Worm (Caenorhabditis elegans) whole organism, L1 larva: ENCODE results near the gene Y50D4A.5.
A peak's percentile ranks its signal among the peaks of the same experiment; 100 is the strongest.

Source experiments
- C04F5.9 ChIP-seq: sonication (generic microtip); optimal IDR thresholded peaks from 2 replicates; lab custom pipeline; 2016; ENCODE audit warnings: missing genetic modification characterization, missing compliant biosample characterization
- ceh-8 ChIP-seq: fragments of 200-800 bp; sonication (Bioruptor generic); optimal IDR thresholded peaks from 2 replicates; lab custom pipeline; 2018; ENCODE audit warnings: mild to moderate bottlenecking, missing genetic modification characterization, moderate library complexity, missing compliant biosample characterization
- ceh-90 ChIP-seq: sonication (generic microtip); optimal IDR thresholded peaks from 2 replicates; lab custom pipeline; 2016; ENCODE audit warnings: missing genetic modification characterization, missing compliant biosample characterization
- dpl-1 ChIP-seq, 3 experiments: fragments of 150-350 bp in 2 of 3; sonication (generic microtip) in 1 of 3; optimal IDR thresholded peaks; 2 replicates each; lab custom pipeline; 2014 to 2017; ENCODE audit warnings: missing biosample characterization in 3 of 3, missing genetic modification characterization in 3 of 3, missing genetic modification reagents in 3 of 3
- egl-13 ChIP-seq: sonication (generic microtip); optimal IDR thresholded peaks from 2 replicates; lab custom pipeline; 2016; ENCODE audit warnings: missing genotype, missing genetic modification reagents, missing genetic modification characterization, missing compliant biosample characterization
- hlh-17 ChIP-seq: fragments of 200-800 bp; sonication (Bioruptor generic); optimal IDR thresholded peaks from 2 replicates; lab custom pipeline; 2018; ENCODE audit warnings: missing genetic modification characterization, mild to moderate bottlenecking, missing compliant biosample characterization, moderate library complexity, borderline replicate concordance
- lin-39 ChIP-seq: fragments of 150-350 bp; optimal IDR thresholded peaks from 2 replicates; lab custom pipeline; 2014; ENCODE audit warnings: missing biosample characterization, missing genetic modification reagents, missing genetic modification characterization
- mef-2 ChIP-seq: fragments of 150-350 bp; optimal IDR thresholded peaks from 2 replicates; lab custom pipeline; 2014; ENCODE audit warnings: missing biosample characterization, missing genetic modification characterization
- nhr-20 ChIP-seq: sonication (generic microtip); optimal IDR thresholded peaks from 2 replicates; lab custom pipeline; 2016; ENCODE audit warnings: mild to moderate bottlenecking, missing genetic modification characterization, missing compliant biosample characterization
- nhr-76 ChIP-seq: sonication (generic microtip); optimal IDR thresholded peaks from 2 replicates; lab custom pipeline; 2017; ENCODE audit warnings: missing biosample characterization, missing genetic modification characterization
- nhr-77 ChIP-seq: fragments of 150-350 bp; optimal IDR thresholded peaks from 2 replicates; lab custom pipeline; 2014; ENCODE audit warnings: missing biosample characterization, missing genetic modification characterization
- skn-1 ChIP-seq: fragments of 150-350 bp; optimal IDR thresholded peaks from 2 replicates; lab custom pipeline; 2014; ENCODE audit warnings: missing biosample characterization, missing genetic modification characterization
- snu-23 ChIP-seq: sonication (generic microtip); optimal IDR thresholded peaks from 2 replicates; lab custom pipeline; 2016; ENCODE audit warnings: missing genetic modification characterization, missing compliant biosample characterization
- sup-37 ChIP-seq: fragments of 200-800 bp; sonication (Bioruptor generic); optimal IDR thresholded peaks from 2 replicates; lab custom pipeline; 2018; ENCODE audit warnings: mild to moderate bottlenecking, missing genetic modification characterization, missing compliant biosample characterization
- swsn-7 ChIP-seq: sonication (generic microtip); optimal IDR thresholded peaks from 2 replicates; lab custom pipeline; 2016; ENCODE audit warnings: missing genetic modification characterization, missing compliant biosample characterization
- tlp-1 ChIP-seq: fragments of 150-350 bp; optimal IDR thresholded peaks from 2 replicates; lab custom pipeline; 2014; ENCODE audit warnings: missing biosample characterization, missing genetic modification characterization
- unc-30 ChIP-seq: sonication (generic microtip); optimal IDR thresholded peaks from 2 replicates; lab custom pipeline; 2017; ENCODE audit warnings: missing biosample characterization, missing genetic modification characterization
- unc-86 ChIP-seq: sonication (generic microtip); optimal IDR thresholded peaks from 2 replicates; lab custom pipeline; 2016; ENCODE audit warnings: missing genetic modification characterization, missing compliant biosample characterization
- unc-98 ChIP-seq: fragments of 200-800 bp; sonication (Bioruptor generic); IDR thresholded peaks from 2 replicates; pipeline ENCODE4 v1.3.6; 2022; ENCODE audit warnings: missing genetic modification characterization, missing compliant biosample characterization
- zag-1 ChIP-seq: fragments of 150-350 bp; optimal IDR thresholded peaks from 2 replicates; lab custom pipeline; 2014; ENCODE audit warnings: missing biosample characterization, missing genetic modification characterization
- zip-4 ChIP-seq: fragments of 200-800 bp; sonication (Bioruptor generic); optimal IDR thresholded peaks from 2 replicates; lab custom pipeline; 2018; ENCODE audit warnings: mild to moderate bottlenecking, missing genetic modification characterization, moderate library complexity, missing compliant biosample characterization

The Y50D4A.5 gene

ce11 chrV:1244021-1244708 lies 37.1 kb downstream of the Y50D4A.5 start:
- no peak for TF ChIP-seq ceh-8
- no peak for TF ChIP-seq snu-23
- TF ChIP-seq sup-37 (GFP tag; lab: Kevin White, UChicago), result no peak

DNA sequence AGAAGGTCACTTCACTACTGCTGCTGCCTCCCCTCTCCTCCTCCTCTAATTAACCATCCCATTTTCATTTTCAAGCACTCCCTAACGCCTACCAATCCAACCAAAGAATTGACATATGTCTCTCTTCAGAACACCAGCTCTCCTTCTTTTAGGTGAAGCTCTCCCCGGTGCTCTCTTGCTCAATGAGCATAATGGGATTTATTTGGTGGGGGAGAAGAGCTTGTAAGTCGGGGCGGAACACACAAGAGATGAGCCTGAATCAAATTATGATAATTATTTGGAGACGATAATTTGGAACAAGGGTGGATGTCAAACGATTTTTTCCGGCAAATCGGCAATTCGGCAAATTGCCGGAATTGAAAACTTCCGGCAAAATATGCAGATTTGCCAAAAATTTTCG lies 45.7 kb downstream of the Y50D4A.5 start:
- TF ChIP-seq zip-4 (no peak), mef-2 (tag; lab: Kevin White, UChicago) (no peak), nhr-20 (tag; lab: Kevin White, UChicago) (no peak), nhr-76 (no peak), skn-1 (tag; lab: Kevin White, UChicago) (no peak), zag-1 (tag; lab: Kevin White, UChicago) (no peak), tlp-1 (no peak), dpl-1 (GFP tag; optimal IDR thresholded peaks at IDR 0.05; lab: Kevin White, UChicago) (no peak), snu-23 (no peak), ceh-90 (no peak), lin-39 (tag; lab: Kevin White, UChicago) (no peak), swsn-7 (tag; lab: Kevin White, UChicago) (no peak), egl-13 (tag; lab: Kevin White, UChicago) (no peak), ceh-8 (no peak), hlh-17 (no peak), nhr-77 (tag; lab: Kevin White, UChicago) (no peak), unc-30 (tag; lab: Kevin White, UChicago) (no peak), C04F5.9 (tag; lab: Kevin White, UChicago) (no peak), unc-86 (tag; lab: Kevin White, UChicago) (no peak)
- TF ChIP-seq, all 84 proteins: peak for 0

DNA sequence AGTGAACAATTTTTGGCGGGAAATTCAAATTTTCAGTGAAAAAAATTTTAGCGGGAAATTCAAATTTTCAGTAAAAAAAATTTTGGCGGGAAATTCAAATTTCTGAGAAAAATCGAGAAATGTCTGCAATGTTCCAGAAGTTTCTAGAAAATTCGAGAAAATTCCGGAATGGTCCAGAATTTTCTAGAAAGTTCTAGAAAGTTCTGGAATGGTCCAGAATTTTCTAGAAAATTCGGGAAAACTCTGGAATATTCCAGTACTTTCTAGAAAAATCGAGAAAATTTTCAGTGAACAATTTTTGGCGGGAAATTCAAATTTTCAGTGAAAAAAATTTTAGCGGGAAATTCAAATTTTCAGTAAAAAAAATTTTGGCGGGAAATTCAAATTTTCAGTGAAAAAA lies 49.9 kb downstream of the Y50D4A.5 start:
- TF ChIP-seq unc-98 (GFP tag; lab: Robert Waterston, UW), result 0 out of 2 replicates have a peak, but pooled peaks have one; percentile 19
